Worm (Caenorhabditis elegans) whole organism, L2 larva: Measurements from ENCODE around the gene clec-144.
A peak's percentile ranks its signal among the peaks of the same experiment; 100 is the strongest.

Experiments used
- R02D3.7 ChIP-seq: fragments of 150-350 bp; optimal IDR thresholded peaks from 2 replicates; lab custom pipeline; 2014; ENCODE audit warnings: missing biosample characterization, missing genetic modification characterization
- Y55F3AM.14 ChIP-seq: fragments of 200-800 bp; sonication (Bioruptor generic); optimal IDR thresholded peaks from 2 replicates; lab custom pipeline; 2018; ENCODE audit warnings: mild to moderate bottlenecking, missing genetic modification characterization, missing compliant biosample characterization
- ZK546.5 ChIP-seq: sonication (generic microtip); optimal IDR thresholded peaks from 2 replicates; lab custom pipeline; 2017; ENCODE audit warnings: missing biosample characterization, missing genetic modification characterization
- aly-2 ChIP-seq: fragments of 150-350 bp; optimal IDR thresholded peaks from 2 replicates; lab custom pipeline; 2014; ENCODE audit warnings: missing biosample characterization, missing genetic modification characterization
- ama-1 ChIP-seq: fragments of 150-350 bp; optimal IDR thresholded peaks from 2 replicates; lab custom pipeline; 2018; ENCODE audit warnings: inconsistent platforms
- blmp-1 ChIP-seq: sonication (generic microtip); optimal IDR thresholded peaks from 2 replicates; lab custom pipeline; 2017; ENCODE audit warnings: missing genetic modification characterization, mild to moderate bottlenecking, missing compliant biosample characterization, antibody characterized with exemption, moderate library complexity; ENCODE audit not compliant: insufficient read depth
- ceh-16 ChIP-seq: fragments of 150-350 bp; optimal IDR thresholded peaks from 2 replicates; lab custom pipeline; 2014; ENCODE audit warnings: missing biosample characterization, missing genetic modification characterization
- crh-2 ChIP-seq: sonication (generic microtip); optimal IDR thresholded peaks from 2 replicates; lab custom pipeline; 2017; ENCODE audit warnings: missing biosample characterization, missing genetic modification characterization
- dmd-4 ChIP-seq: sonication (generic microtip); optimal IDR thresholded peaks from 2 replicates; lab custom pipeline; 2017; ENCODE audit warnings: missing biosample characterization, missing genetic modification characterization
- egl-27 ChIP-seq: sonication (generic microtip); optimal IDR thresholded peaks from 3 replicates; lab custom pipeline; 2017; ENCODE audit warnings: missing biosample characterization, missing genetic modification reagents, missing genetic modification characterization
- elt-1 ChIP-seq: fragments of 150-350 bp; optimal IDR thresholded peaks from 2 replicates; lab custom pipeline; 2014; ENCODE audit warnings: missing biosample characterization, missing genetic modification characterization
- elt-3 ChIP-seq: sonication (generic microtip); optimal IDR thresholded peaks from 2 replicates; lab custom pipeline; 2017; ENCODE audit warnings: missing biosample characterization, missing genetic modification characterization
- fos-1 ChIP-seq: fragments of 150-350 bp; optimal IDR thresholded peaks from 2 replicates; lab custom pipeline; 2014; ENCODE audit warnings: missing biosample characterization, missing genetic modification characterization
- gmeb-1 ChIP-seq: fragments of 150-350 bp; optimal IDR thresholded peaks from 2 replicates; lab custom pipeline; 2014; ENCODE audit warnings: missing biosample characterization, missing genetic modification characterization
- lin-11 ChIP-seq: fragments of 150-350 bp; sonication (generic microtip); optimal IDR thresholded peaks from 2 replicates; lab custom pipeline; 2014; ENCODE audit warnings: missing biosample characterization, missing genetic modification characterization, inconsistent platforms, mixed read lengths
- lsy-2 ChIP-seq, 2 experiments: fragments of 150-350 bp in 1 of 2; sonication (generic microtip) in 1 of 2; optimal IDR thresholded peaks; 2 replicates each; lab custom pipeline; 2014 to 2017; ENCODE audit warnings: missing biosample characterization in 2 of 2, missing genetic modification characterization in 2 of 2
- mab-5 ChIP-seq: fragments of 150-350 bp; optimal IDR thresholded peaks from 2 replicates; lab custom pipeline; 2014; ENCODE audit warnings: missing biosample characterization, missing genetic modification characterization
- mbf-1 ChIP-seq: sonication (generic microtip); optimal IDR thresholded peaks from 2 replicates; lab custom pipeline; 2017; ENCODE audit warnings: missing biosample characterization, missing genetic modification characterization
- mdl-1 ChIP-seq, 2 experiments: fragments of 150-350 bp in 1 of 2; sonication (generic microtip) in 1 of 2; optimal IDR thresholded peaks; 2 replicates each; lab custom pipeline; 2017; ENCODE audit warnings: missing biosample characterization in 2 of 2, missing genetic modification characterization in 2 of 2
- nhr-11 ChIP-seq: fragments of 150-350 bp; optimal IDR thresholded peaks from 2 replicates; lab custom pipeline; 2014; ENCODE audit warnings: missing biosample characterization, missing genetic modification characterization
- nhr-12 ChIP-seq: fragments of 150-350 bp; optimal IDR thresholded peaks from 2 replicates; lab custom pipeline; 2014; ENCODE audit warnings: missing biosample characterization, missing genetic modification characterization
- nhr-21 ChIP-seq: fragments of 150-350 bp; optimal IDR thresholded peaks from 2 replicates; lab custom pipeline; 2014; ENCODE audit warnings: missing biosample characterization, missing genetic modification characterization
- nhr-23 ChIP-seq: fragments of 150-350 bp; optimal IDR thresholded peaks from 2 replicates; lab custom pipeline; 2014; ENCODE audit warnings: missing biosample characterization, missing genetic modification reagents, missing genetic modification characterization
- nhr-237 ChIP-seq: fragments of 150-350 bp; optimal IDR thresholded peaks from 2 replicates; lab custom pipeline; 2014; ENCODE audit warnings: missing biosample characterization, missing genetic modification characterization
- nhr-25 ChIP-seq: fragments of 150-350 bp; sonication (generic microtip); optimal IDR thresholded peaks from 3 replicates; lab custom pipeline; 2014; ENCODE audit warnings: missing biosample characterization, missing genetic modification characterization
- nhr-6 ChIP-seq: fragments of 150-350 bp; optimal IDR thresholded peaks from 2 replicates; lab custom pipeline; 2014; ENCODE audit warnings: missing biosample characterization, missing genetic modification characterization
- nhr-77 ChIP-seq: fragments of 150-350 bp; optimal IDR thresholded peaks from 2 replicates; lab custom pipeline; 2014; ENCODE audit warnings: missing biosample characterization, missing genetic modification characterization
- peb-1 ChIP-seq: fragments of 150-350 bp; optimal IDR thresholded peaks from 2 replicates; lab custom pipeline; 2014; ENCODE audit warnings: missing biosample characterization, missing genetic modification characterization
- sem-4 ChIP-seq: fragments of 150-350 bp; optimal IDR thresholded peaks from 2 replicates; lab custom pipeline; 2014; ENCODE audit warnings: missing biosample characterization, missing genetic modification reagents, missing genetic modification characterization
- skn-1 ChIP-seq: sonication (generic microtip); optimal IDR thresholded peaks from 2 replicates; lab custom pipeline; 2017; ENCODE audit warnings: missing biosample characterization, missing genetic modification characterization
- sma-9 ChIP-seq, 2 experiments: fragments of 150-350 bp in 1 of 2; sonication (generic microtip) in 1 of 2; optimal IDR thresholded peaks; 2 replicates each; lab custom pipeline; 2014 to 2016; ENCODE audit warnings: missing genetic modification characterization in 2 of 2, mild to moderate bottlenecking in 1 of 2, missing biosample characterization in 1 of 2, missing compliant biosample characterization in 1 of 2, missing genetic modification reagents in 1 of 2, moderate library complexity in 1 of 2
- unc-39 ChIP-seq: fragments of 150-350 bp; optimal IDR thresholded peaks from 2 replicates; lab custom pipeline; 2014; ENCODE audit warnings: missing biosample characterization, missing genetic modification characterization
- unc-55 ChIP-seq: fragments of 150-350 bp; sonication (generic microtip); optimal IDR thresholded peaks from 3 replicates; lab custom pipeline; 2014; ENCODE audit warnings: missing biosample characterization, missing genetic modification reagents, missing genetic modification characterization
- unc-62 ChIP-seq: fragments of 150-350 bp; optimal IDR thresholded peaks from 2 replicates; lab custom pipeline; 2014; ENCODE audit warnings: missing biosample characterization, missing genetic modification reagents, missing genetic modification characterization
- zag-1 ChIP-seq: fragments of 150-350 bp; optimal IDR thresholded peaks from 2 replicates; lab custom pipeline; 2014; ENCODE audit warnings: missing biosample characterization, missing genetic modification characterization
- ztf-1 ChIP-seq: fragments of 200-800 bp; sonication (Bioruptor generic); conservative IDR thresholded peaks from 2 replicates; pipeline ENCODE4 v1.3.6; 2022; ENCODE audit warnings: missing genetic modification characterization, missing compliant biosample characterization
- ztf-11 ChIP-seq: sonication (generic microtip); optimal IDR thresholded peaks from 2 replicates; lab custom pipeline; 2017; ENCODE audit warnings: missing biosample characterization, missing genetic modification characterization
- ztf-4 ChIP-seq: fragments of 150-350 bp; optimal IDR thresholded peaks from 2 replicates; lab custom pipeline; 2014; ENCODE audit warnings: missing biosample characterization, missing genetic modification characterization

Gene clec-144

ce11 chrII:11802451-11802850, 29.9 kb downstream of the clec-144 start, which contains the start of gene F43G6.17:
TSS of gene F43G6.17 (plus strand) at chrII:11802751.
- TF ChIP-seq nhr-77 (tag; lab: Kevin White, UChicago) (no peak), Y55F3AM.14 (GFP tag; lab: Kevin White, UChicago) (no peak), nhr-25 (no peak), nhr-12 (no peak), R02D3.7 (tag; lab: Kevin White, UChicago) (no peak), fos-1 (tag; lab: Kevin White, UChicago) (no peak), nhr-237 (tag; lab: Kevin White, UChicago) (no peak), ztf-1 (GFP tag; lab: Robert Waterston, UW) (no peak), nhr-23 (tag; lab: Kevin White, UChicago) (no peak), unc-62 (GFP tag; lab: Kevin White, UChicago) (no peak)

- TF ChIP-seq skn-1 (tag; lab: Kevin White, UChicago) (no peak), nhr-6 (tag; lab: Kevin White, UChicago) (no peak), peb-1 (tag; lab: Kevin White, UChicago) (no peak), unc-55 (GFP tag; lab: Kevin White, UChicago) (no peak), dmd-4 (no peak), nhr-237 (tag; lab: Kevin White, UChicago) (no peak), fos-1 (tag; lab: Kevin White, UChicago) (no peak), nhr-23 (tag; lab: Kevin White, UChicago) (no peak), ztf-11 (no peak), unc-39 (no peak), ceh-16 (tag; lab: Kevin White, UChicago) (no peak), blmp-1 (no peak), ama-1 (lab: Kevin White, UChicago) (no peak)
These were observed 33.6 kb downstream of the clec-144 start, which contains the start of gene hda-5 for ce11 chrII:11798737-11799136. TSS of gene hda-5 (plus strand) at chrII:11799037.

ce11 chrII:11797194-11797593, 35.2 kb downstream of the clec-144 start:
- TF ChIP-seq lsy-2 (tag; optimal IDR thresholded peaks at IDR 0.05; lab: Kevin White, UChicago) (no peak), nhr-23 (tag; lab: Kevin White, UChicago) (no peak), ztf-11 (no peak), fos-1 (tag; lab: Kevin White, UChicago) (peak; percentile 17), sem-4 (no peak), R02D3.7 (tag; lab: Kevin White, UChicago) (no peak)

- peak; percentile 54 for TF ChIP-seq ceh-16 (tag; lab: Kevin White, UChicago)
- no peak for TF ChIP-seq sma-9 (GFP tag; optimal IDR thresholded peaks at IDR 0.05; lab: Kevin White, UChicago)
- TF ChIP-seq sma-9 (tag; optimal IDR thresholded peaks at IDR 0.05; lab: Kevin White, UChicago): no peak
These were observed 38.0 kb downstream of the clec-144 start for ce11 chrII:11794392-11794791.

ce11 chrII:11790458-11790857, 41.9 kb downstream of the clec-144 start, which contains the start of gene F43G6.4:
TSS of gene F43G6.4 (plus strand) at chrII:11790758.
- TF ChIP-seq nhr-11 (tag; lab: Kevin White, UChicago) (no peak), peb-1 (tag; lab: Kevin White, UChicago) (no peak), zag-1 (tag; lab: Kevin White, UChicago) (no peak), mdl-1 (tag; optimal IDR thresholded peaks at IDR 0.05; lab: Kevin White, UChicago) (no peak), nhr-12 (no peak), lin-11 (tag; lab: Kevin White, UChicago) (no peak), unc-39 (no peak), dmd-4 (no peak), R02D3.7 (tag; lab: Kevin White, UChicago) (no peak), Y55F3AM.14 (GFP tag; lab: Kevin White, UChicago) (no peak), blmp-1 (no peak), nhr-77 (tag; lab: Kevin White, UChicago) (no peak)

ce11 chrII:11788025-11788424, 44.4 kb downstream of the clec-144 start:
- TF ChIP-seq lin-11 (tag; lab: Kevin White, UChicago): no peak
- no peak for TF ChIP-seq ztf-11
- no peak for TF ChIP-seq crh-2 (tag; lab: Kevin White, UChicago)
- TF ChIP-seq egl-27 (tag; lab: Kevin White, UChicago): no peak
- TF ChIP-seq mab-5 (tag; lab: Kevin White, UChicago): no peak
- TF ChIP-seq gmeb-1 (tag; lab: Kevin White, UChicago): no peak
- no peak for TF ChIP-seq elt-3 (tag; lab: Kevin White, UChicago)
- no peak for TF ChIP-seq blmp-1
- no peak for TF ChIP-seq mbf-1 (tag; lab: Kevin White, UChicago)
- no peak for TF ChIP-seq fos-1 (tag; lab: Kevin White, UChicago)
- TF ChIP-seq dmd-4: no peak
- no peak for TF ChIP-seq ztf-4
- no peak for TF ChIP-seq aly-2 (tag; lab: Kevin White, UChicago)
- no peak for TF ChIP-seq ZK546.5
- TF ChIP-seq ama-1 (lab: Kevin White, UChicago): no peak
- no peak for TF ChIP-seq nhr-237 (tag; lab: Kevin White, UChicago)
- TF ChIP-seq sma-9 (GFP tag; optimal IDR thresholded peaks at IDR 0.05; lab: Kevin White, UChicago): no peak
- no peak for TF ChIP-seq sma-9 (tag; optimal IDR thresholded peaks at IDR 0.05; lab: Kevin White, UChicago)
- no peak for TF ChIP-seq nhr-77 (tag; lab: Kevin White, UChicago)
- TF ChIP-seq elt-1 (tag; lab: Kevin White, UChicago): no peak
- TF ChIP-seq nhr-21 (tag; lab: Kevin White, UChicago): no peak
- TF ChIP-seq, all 48 proteins: peak for 0
